Worm (Caenorhabditis elegans): Measurements from ENCODE around the gene F37C4.6.
A peak's percentile ranks its signal among the peaks of the same experiment; 100 is the strongest.

The F37C4.6 gene

DNA sequence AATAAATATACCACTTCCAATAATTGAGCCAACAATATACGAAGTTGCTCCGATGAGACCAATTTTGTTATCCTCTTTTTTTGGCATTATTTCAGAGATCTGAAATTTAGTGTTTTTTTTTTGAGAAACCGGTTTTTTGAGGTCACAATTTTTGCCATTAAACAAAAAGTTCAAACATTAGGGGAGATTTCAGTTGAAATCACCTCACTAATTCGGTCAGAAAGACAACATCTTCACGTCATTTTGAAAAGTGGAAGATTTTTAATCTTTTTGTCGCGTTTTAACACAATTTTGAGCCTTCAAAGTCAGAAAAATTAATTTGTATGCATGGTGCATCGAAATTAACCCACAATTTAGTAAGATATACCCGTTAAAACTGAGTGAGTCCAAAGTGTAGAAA is 13.2 kb downstream of the F37C4.6 start, which contains the start of gene aat-8:
Gene aat-8 (minus strand): TSS at position 101 of the 400 bp plus-strand sequence.
- no peak for TF ChIP-seq hlh-15 (tag; optimal IDR thresholded peaks at IDR 0.05)
- TF ChIP-seq K09A11.1 (tag; optimal IDR thresholded peaks at IDR 0.05; ENCODE audit: insufficient read depth), result no peak
- no peak for TF ChIP-seq che-1 (tag; optimal IDR thresholded peaks at IDR 0.05)
- no peak for TF ChIP-seq ttx-3 (tag; optimal IDR thresholded peaks at IDR 0.05)
- TF ChIP-seq elt-2 (tag; optimal IDR thresholded peaks at IDR 0.05), result no peak
- TF ChIP-seq tbx-7 (tag; optimal IDR thresholded peaks at IDR 0.05), result no peak
- TF ChIP-seq pax-1 (tag; optimal IDR thresholded peaks at IDR 0.05), result no peak
- TF ChIP-seq sox-2 (GFP tag; IDR thresholded peaks at IDR 0.05), result no peak
- TF ChIP-seq unc-3 (GFP tag; conservative IDR thresholded peaks at IDR 0.05), result no peak
- TF ChIP-seq unc-3 (tag; optimal IDR thresholded peaks at IDR 0.05), result no peak
- no peak for TF ChIP-seq ahr-1 (tag; optimal IDR thresholded peaks at IDR 0.05)
- TF ChIP-seq Y22D7AL.16 (tag; optimal IDR thresholded peaks at IDR 0.05), result no peak
- TF ChIP-seq odd-2 (tag; optimal IDR thresholded peaks at IDR 0.05), result no peak
- TF ChIP-seq ets-4 (tag; optimal IDR thresholded peaks at IDR 0.05), result no peak

DNA sequence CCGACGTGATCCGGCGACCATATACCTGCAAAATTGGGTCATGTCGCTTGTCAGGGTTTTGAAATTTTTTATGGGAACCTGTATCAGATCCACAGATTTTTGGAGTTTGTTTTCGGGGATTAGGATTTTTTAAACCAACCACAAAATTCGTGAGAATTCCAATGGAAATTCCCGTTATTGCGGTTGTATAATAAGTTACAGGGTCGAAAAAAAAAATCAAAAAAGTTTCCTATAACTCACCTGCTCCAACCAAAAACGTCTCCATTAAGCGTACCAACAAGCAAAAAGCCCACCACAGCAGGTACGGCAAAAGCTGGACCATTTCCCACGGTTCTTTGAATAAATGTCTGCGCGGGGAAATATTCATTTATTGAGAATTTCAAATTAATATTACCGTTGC is 15.2 kb downstream of the F37C4.6 start:
- TF ChIP-seq lim-6 (tag; optimal IDR thresholded peaks at IDR 0.05), result no peak
- no peak for TF ChIP-seq zip-5 (tag; optimal IDR thresholded peaks at IDR 0.05)
- no peak for TF ChIP-seq ztf-16 (tag; optimal IDR thresholded peaks at IDR 0.05)

DNA sequence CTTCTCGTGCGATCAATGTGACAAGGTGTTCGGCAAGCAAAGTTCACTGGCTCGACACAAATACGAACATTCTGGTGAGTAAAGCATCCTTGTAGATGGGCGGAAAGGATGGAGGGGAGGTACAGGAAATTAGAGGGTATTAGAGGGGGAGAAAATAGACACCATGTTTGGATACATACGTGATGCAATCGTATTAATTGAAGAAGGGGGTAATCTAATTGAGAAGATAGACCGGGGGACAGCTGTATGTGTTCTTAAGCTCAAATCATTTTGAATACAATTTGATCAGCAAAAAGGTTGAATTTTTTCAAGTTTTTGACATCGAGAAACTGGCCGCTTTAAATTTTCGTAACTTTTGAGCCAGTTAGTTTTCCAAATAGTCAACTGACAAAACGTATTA is 17.7 kb downstream of the F37C4.6 start:
- TF ChIP-seq ceh-31 (tag; optimal IDR thresholded peaks at IDR 0.05), result peak; percentile 12
- TF ChIP-seq unc-42 (tag; optimal IDR thresholded peaks at IDR 0.05), result peak; percentile 87
- TF ChIP-seq pat-9 (tag; optimal IDR thresholded peaks at IDR 0.05), result no peak

DNA sequence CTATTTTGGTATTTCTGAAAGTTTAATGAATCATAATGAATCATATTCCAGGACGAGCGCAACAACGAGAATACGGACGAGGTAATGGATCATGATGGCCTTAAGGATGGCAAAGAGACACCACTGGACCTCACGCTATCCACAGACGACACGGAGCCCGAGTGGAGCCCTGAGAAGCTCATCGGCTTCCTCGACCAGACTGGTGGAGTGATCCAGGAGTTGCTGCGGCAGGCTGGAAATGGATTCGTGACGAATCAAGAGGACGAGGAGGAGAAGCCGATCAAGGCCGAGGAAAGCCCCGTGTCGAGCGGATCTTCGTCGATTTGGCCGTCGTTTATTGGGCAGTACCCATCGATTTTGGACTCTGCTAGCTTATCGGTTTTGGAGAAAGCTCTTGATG is 18.6 kb downstream of the F37C4.6 start:
- TF ChIP-seq dve-1 (tag; optimal IDR thresholded peaks at IDR 0.05), result no peak
- TF ChIP-seq ceh-14 (tag; optimal IDR thresholded peaks at IDR 0.05), result no peak
- TF ChIP-seq fkh-10 (GFP tag; optimal IDR thresholded peaks at IDR 0.05), result peak; percentile 43
- no peak for TF ChIP-seq ceh-30 (tag; optimal IDR thresholded peaks at IDR 0.05)
- no peak for TF ChIP-seq ahr-1 (tag; optimal IDR thresholded peaks at IDR 0.05)
- TF ChIP-seq sox-4 (tag; optimal IDR thresholded peaks at IDR 0.05), result no peak
- no peak for TF ChIP-seq hlh-30 (tag; optimal IDR thresholded peaks at IDR 0.05; ENCODE audit: insufficient read depth)

DNA sequence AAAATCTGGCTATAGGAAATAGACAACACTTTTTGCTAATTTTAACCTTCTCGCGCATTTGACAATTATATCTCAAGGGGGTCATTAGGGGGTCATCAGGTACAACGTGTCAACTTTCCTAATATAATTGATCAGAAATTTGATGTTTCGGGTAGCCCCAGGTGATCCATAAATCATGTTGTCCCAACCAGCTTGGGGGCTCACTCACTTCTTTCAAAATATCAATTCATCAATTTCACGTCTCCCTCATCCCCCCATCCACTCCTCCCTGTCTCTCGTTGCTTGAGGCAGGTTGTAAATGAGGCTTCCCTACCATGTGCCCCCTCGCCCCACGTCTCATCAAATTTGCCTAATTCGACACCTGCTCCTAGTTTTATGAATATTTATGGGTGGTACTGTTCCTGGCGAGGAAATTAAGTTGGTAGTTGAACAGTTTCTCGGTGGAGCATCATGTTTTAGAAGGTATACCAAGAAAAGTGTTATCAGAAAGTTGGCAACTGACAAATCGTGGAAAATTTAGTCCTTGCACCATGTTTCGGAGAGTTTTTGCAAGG is 20.1 kb downstream of the F37C4.6 start:
- TF ChIP-seq ceh-19 (GFP tag; optimal IDR thresholded peaks at IDR 0.05) (peak; percentile 9), K02D7.2 (tag; optimal IDR thresholded peaks at IDR 0.05) (no peak), fkh-10 (GFP tag; optimal IDR thresholded peaks at IDR 0.05) (no peak), ceh-45 (GFP tag; IDR thresholded peaks at IDR 0.05) (no peak), syd-9 (tag; optimal IDR thresholded peaks at IDR 0.05) (no peak), unc-55 (GFP tag; optimal IDR thresholded peaks at IDR 0.05) (peak; percentile 89)

DNA sequence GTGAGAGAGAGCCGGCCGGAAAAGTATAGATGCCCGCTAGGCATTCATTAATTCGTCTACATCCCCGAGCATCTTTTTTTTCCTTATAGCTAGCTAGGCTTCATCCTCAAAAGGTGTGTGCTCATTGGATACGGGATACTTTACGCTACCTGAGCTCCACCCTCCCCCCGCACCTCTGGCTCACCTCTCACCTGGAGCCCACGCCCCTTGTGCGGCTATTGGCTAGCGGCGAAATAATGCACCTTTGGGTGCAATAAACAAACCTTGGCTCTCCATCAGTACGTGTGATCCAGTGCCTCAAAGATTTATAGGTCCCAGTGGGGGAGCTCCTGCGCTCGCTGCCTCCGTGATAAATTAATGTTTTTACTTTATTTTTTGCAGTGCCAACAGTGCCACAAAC is 21.9 kb downstream of the F37C4.6 start:
- TF ChIP-seq unc-42 (tag; optimal IDR thresholded peaks at IDR 0.05) (peak; percentile 14), ceh-19 (GFP tag; optimal IDR thresholded peaks at IDR 0.05) (no peak), madf-2 (tag; optimal IDR thresholded peaks at IDR 0.05) (no peak), zip-5 (tag; optimal IDR thresholded peaks at IDR 0.05) (no peak), elt-4 (tag; optimal IDR thresholded peaks at IDR 0.05) (no peak), nhr-11 (tag; optimal IDR thresholded peaks at IDR 0.05) (no peak), hlh-13 (GFP tag; optimal IDR thresholded peaks at IDR 0.05) (no peak), hlh-15 (tag; optimal IDR thresholded peaks at IDR 0.05) (no peak), nfya-1 (tag; optimal IDR thresholded peaks at IDR 0.05) (peak; percentile 78), ahr-1 (tag; optimal IDR thresholded peaks at IDR 0.05) (no peak)
